Fruit fly (Drosophila melanogaster): ENCODE measurements around the gene AP-1gamma.
A peak's percentile ranks its signal among the peaks of the same experiment; 100 is the strongest.

The AP-1gamma gene

dm6 chrX:9103308-9104185 lies 4.9 kb upstream of the AP-1gamma start, which contains the start of gene CG7766:
CG7766 (minus strand) TSS chrX:9103739.
- TF ChIP-seq pan (optimal IDR thresholded peaks at IDR 0.05) (no peak), CG8478 (optimal IDR thresholded peaks at IDR 0.05) (no peak), psq (optimal IDR thresholded peaks at IDR 0.05) (no peak), usp (GFP tag; optimal IDR thresholded peaks at IDR 0.05) (no peak), EcR (GFP tag; optimal IDR thresholded peaks at IDR 0.05) (no peak), Dll (optimal IDR thresholded peaks at IDR 0.05) (no peak)

dm6 chrX:9106212-9106774 lies 2.2 kb upstream of the AP-1gamma start, which contains the start of gene Bx42:
Bx42 (minus strand) TSS chrX:9106604.
- TF ChIP-seq EcR (GFP tag; optimal IDR thresholded peaks at IDR 0.05) (no peak), usp (GFP tag; optimal IDR thresholded peaks at IDR 0.05) (no peak), CG8478 (optimal IDR thresholded peaks at IDR 0.05) (no peak), Dll (optimal IDR thresholded peaks at IDR 0.05) (no peak), pan (optimal IDR thresholded peaks at IDR 0.05) (no peak)

dm6 chrX:9106775-9107283 lies 1.7 kb upstream of the AP-1gamma start, which contains the start of gene Arfrp1:
Arfrp1 (plus strand) TSS chrX:9107069.
- TF ChIP-seq psq (optimal IDR thresholded peaks at IDR 0.05) (no peak), usp (GFP tag; optimal IDR thresholded peaks at IDR 0.05) (no peak), CG8478 (optimal IDR thresholded peaks at IDR 0.05) (no peak), EcR (GFP tag; optimal IDR thresholded peaks at IDR 0.05) (no peak), Dll (optimal IDR thresholded peaks at IDR 0.05) (no peak), pan (optimal IDR thresholded peaks at IDR 0.05) (no peak)

- TF ChIP-seq pan (optimal IDR thresholded peaks at IDR 0.05): no peak
- TF ChIP-seq EcR (GFP tag; optimal IDR thresholded peaks at IDR 0.05): no peak
- no peak for TF ChIP-seq usp (GFP tag; optimal IDR thresholded peaks at IDR 0.05)
- TF ChIP-seq CG8478 (optimal IDR thresholded peaks at IDR 0.05): no peak
- TF ChIP-seq psq (optimal IDR thresholded peaks at IDR 0.05): no peak
- no peak for TF ChIP-seq Dll (optimal IDR thresholded peaks at IDR 0.05)
Measured at dm6 chrX:9109072-9109844, 767 bp downstream of the AP-1gamma start.

- TF ChIP-seq Dll (optimal IDR thresholded peaks at IDR 0.05) (no peak), EcR (GFP tag; optimal IDR thresholded peaks at IDR 0.05) (no peak), pan (optimal IDR thresholded peaks at IDR 0.05) (no peak), CG8478 (optimal IDR thresholded peaks at IDR 0.05) (no peak), psq (optimal IDR thresholded peaks at IDR 0.05) (no peak), usp (GFP tag; optimal IDR thresholded peaks at IDR 0.05) (no peak)
Measured at dm6 chrX:9110155-9110909, 1.8 kb downstream of the AP-1gamma start.

- TF ChIP-seq pan (optimal IDR thresholded peaks at IDR 0.05) (no peak), Dll (optimal IDR thresholded peaks at IDR 0.05) (no peak), CG8478 (optimal IDR thresholded peaks at IDR 0.05) (no peak), EcR (GFP tag; optimal IDR thresholded peaks at IDR 0.05) (no peak), psq (optimal IDR thresholded peaks at IDR 0.05) (no peak), usp (GFP tag; optimal IDR thresholded peaks at IDR 0.05) (no peak)
Measured at dm6 chrX:9117831-9118230, 9.3 kb downstream of the AP-1gamma start.

- no peak for TF ChIP-seq CG8478 (optimal IDR thresholded peaks at IDR 0.05)
- TF ChIP-seq Dll (optimal IDR thresholded peaks at IDR 0.05): no peak
- TF ChIP-seq EcR (GFP tag; optimal IDR thresholded peaks at IDR 0.05): no peak
- no peak for TF ChIP-seq psq (optimal IDR thresholded peaks at IDR 0.05)
- TF ChIP-seq usp (GFP tag; optimal IDR thresholded peaks at IDR 0.05): no peak
- TF ChIP-seq pan (optimal IDR thresholded peaks at IDR 0.05): no peak
Measured at dm6 chrX:9118961-9119633, 10.6 kb downstream of the AP-1gamma start.

- no peak for TF ChIP-seq usp (GFP tag; optimal IDR thresholded peaks at IDR 0.05)
Measured at dm6 chrX:9119671-9120364, 11.3 kb downstream of the AP-1gamma start.

- no peak for TF ChIP-seq psq (optimal IDR thresholded peaks at IDR 0.05)
- TF ChIP-seq CG8478 (optimal IDR thresholded peaks at IDR 0.05): no peak
- no peak for TF ChIP-seq usp (GFP tag; optimal IDR thresholded peaks at IDR 0.05)
- TF ChIP-seq pan (optimal IDR thresholded peaks at IDR 0.05): peak; percentile 24
- no peak for TF ChIP-seq EcR (GFP tag; optimal IDR thresholded peaks at IDR 0.05)
- no peak for TF ChIP-seq Dll (optimal IDR thresholded peaks at IDR 0.05)
Measured at dm6 chrX:9120828-9121754, 12.6 kb downstream of the AP-1gamma start.

All from whole organism.